Worm (Caenorhabditis elegans) whole organism, L4 larva: ENCODE data around the gene F01G10.5.

Experiments used
- F37D6.2 ChIP-seq: sonication (generic microtip); optimal IDR thresholded peaks from 2 replicates; lab custom pipeline; 2016; ENCODE audit warnings: mild to moderate bottlenecking, missing genetic modification characterization, missing compliant biosample characterization
- R02D3.7 ChIP-seq: fragments of 150-350 bp; sonication (generic microtip); optimal IDR thresholded peaks from 3 replicates; lab custom pipeline; 2014; ENCODE audit warnings: missing biosample characterization, missing genetic modification characterization
- aly-2 ChIP-seq: sonication (generic microtip); optimal IDR thresholded peaks from 2 replicates; lab custom pipeline; 2018; ENCODE audit warnings: missing biosample characterization, missing genetic modification characterization
- ama-1 ChIP-seq: fragments of 150-350 bp; optimal IDR thresholded peaks from 2 replicates; lab custom pipeline; 2014; ENCODE audit warnings: inconsistent platforms, mixed read lengths
- egl-27 ChIP-seq: sonication (generic microtip); optimal IDR thresholded peaks from 3 replicates; lab custom pipeline; 2017; ENCODE audit warnings: missing biosample characterization, missing genetic modification reagents, missing genetic modification characterization
- fkh-10 ChIP-seq: fragments of 150-350 bp; optimal IDR thresholded peaks from 2 replicates; lab custom pipeline; 2014; ENCODE audit warnings: missing biosample characterization, missing genetic modification reagents, missing genetic modification characterization
- gei-8 ChIP-seq: fragments of 200-800 bp; sonication (Bioruptor generic); optimal IDR thresholded peaks from 2 replicates; lab custom pipeline; 2018; ENCODE audit warnings: mild to moderate bottlenecking, missing genetic modification characterization, missing compliant biosample characterization
- lin-13 ChIP-seq: fragments of 150-350 bp; optimal IDR thresholded peaks from 2 replicates; lab custom pipeline; 2014; ENCODE audit warnings: missing biosample characterization, missing genetic modification reagents, missing genetic modification characterization
- nhr-10 ChIP-seq: fragments of 150-350 bp; optimal IDR thresholded peaks from 2 replicates; lab custom pipeline; 2014; ENCODE audit warnings: missing biosample characterization, missing genetic modification characterization
- nhr-11 ChIP-seq: fragments of 150-350 bp; optimal IDR thresholded peaks from 2 replicates; lab custom pipeline; 2014; ENCODE audit warnings: missing biosample characterization, missing genetic modification characterization
- pha-4 ChIP-seq, 2 experiments: fragments of 150-350 bp in 1 of 2; fragments of 200-800 bp in 1 of 2; sonication (Bioruptor generic) in 1 of 2; IDR thresholded peaks in 1 of 2; optimal IDR thresholded peaks in 1 of 2; 2 replicates each; pipeline versions ENCODE4 v1.3.6 to Lab custom; 2014 to 2022; ENCODE audit warnings: missing genetic modification characterization in 2 of 2, missing genetic modification reagents in 2 of 2, missing biosample characterization in 1 of 2, missing compliant biosample characterization in 1 of 2
- pqm-1 ChIP-seq: sonication (generic microtip); optimal IDR thresholded peaks from 2 replicates; lab custom pipeline; 2017; ENCODE audit warnings: missing biosample characterization, missing genetic modification characterization

DNA sequence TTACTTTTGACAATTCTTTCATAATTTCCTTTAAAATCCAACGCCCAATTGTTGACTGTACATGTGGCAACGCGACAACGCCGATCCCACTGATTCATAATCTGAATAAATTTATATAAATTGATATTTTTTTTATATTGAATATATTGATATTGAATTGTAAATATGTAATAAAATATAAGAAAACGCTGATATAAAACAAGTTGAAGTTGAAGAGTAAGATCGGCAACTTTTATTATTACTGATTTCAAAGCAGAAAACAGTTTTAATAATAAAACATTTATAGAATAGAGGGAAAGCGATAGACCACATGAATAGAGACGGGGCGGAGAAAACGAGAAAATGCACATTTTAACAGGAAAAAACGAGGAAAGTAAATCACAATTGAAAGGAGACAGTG is 11.7 kb downstream of the F01G10.5 start, which contains the start of gene qns-1:
- no peak for TF ChIP-seq gei-8 (GFP tag; lab: Kevin White, UChicago)
- TF ChIP-seq aly-2 (tag; lab: Kevin White, UChicago): no peak
- no peak for TF ChIP-seq F37D6.2
- TF ChIP-seq nhr-11 (tag; lab: Kevin White, UChicago): no peak
- TF ChIP-seq ama-1: no peak
- TF ChIP-seq egl-27 (tag; lab: Kevin White, UChicago): no peak
- TF ChIP-seq nhr-10 (tag; lab: Kevin White, UChicago): no peak
- TF ChIP-seq lin-13 (GFP tag; lab: Kevin White, UChicago): no peak
- TF ChIP-seq pqm-1 (tag; lab: Kevin White, UChicago): no peak
- TF ChIP-seq pha-4 (GFP tag; IDR thresholded peaks at IDR 0.05; lab: Robert Waterston, UW): no peak
- no peak for TF ChIP-seq pha-4 (tag; optimal IDR thresholded peaks at IDR 0.05; lab: Kevin White, UChicago)
- TF ChIP-seq fkh-10: no peak
- no peak for TF ChIP-seq R02D3.7 (tag; lab: Kevin White, UChicago)
